Worm (Caenorhabditis elegans) whole organism, L2 larva: Measurements from ENCODE around the gene mec-5.

Experiments
- aly-2 ChIP-seq: fragments of 150-350 bp; optimal IDR thresholded peaks from 2 replicates; lab custom pipeline; 2014; ENCODE audit warnings: missing biosample characterization, missing genetic modification characterization
- unc-62 ChIP-seq: fragments of 150-350 bp; optimal IDR thresholded peaks from 2 replicates; lab custom pipeline; 2014; ENCODE audit warnings: missing biosample characterization, missing genetic modification reagents, missing genetic modification characterization
- ztf-4 ChIP-seq: fragments of 150-350 bp; optimal IDR thresholded peaks from 2 replicates; lab custom pipeline; 2014; ENCODE audit warnings: missing biosample characterization, missing genetic modification characterization

ce11 chrX:15983288-15983687 lies 39.5 kb downstream of the mec-5 start:
- no peak for TF ChIP-seq ztf-4 (tag; lab: Kevin White, UChicago)
- TF ChIP-seq aly-2 (tag; lab: Kevin White, UChicago): no peak
- TF ChIP-seq unc-62 (GFP tag; lab: Kevin White, UChicago): no peak
